Fruit fly (Drosophila melanogaster) whole organism, embryonic: Measurements from ENCODE around the gene CG3534.

Source experiments
- Aef1 ChIP-seq: fragments of 200-800 bp; sonication (Bioruptor generic); IDR thresholded peaks from 3 replicates; pipeline ENCODE4 v1.3.6; 2022; ENCODE audit warnings: missing biosample characterization, missing genetic modification characterization
- Atf6 ChIP-seq: fragments of 200-800 bp; sonication (Bioruptor generic); IDR thresholded peaks from 2 replicates; pipeline ENCODE4 v1.3.6; 2022; ENCODE audit warnings: missing biosample characterization, missing genetic modification characterization
- CG10274 ChIP-seq: fragments of 200-800 bp; sonication (Bioruptor generic); optimal IDR thresholded peaks from 3 replicates; lab custom pipeline; 2017; ENCODE audit warnings: missing biosample characterization, mild to moderate bottlenecking, missing genetic modification characterization
- CG10543 ChIP-seq: fragments of 200-800 bp; sonication (Bioruptor generic); optimal IDR thresholded peaks from 3 replicates; lab custom pipeline; 2017; ENCODE audit warnings: missing biosample characterization, mild to moderate bottlenecking, missing genetic modification characterization, moderate library complexity
- CG10959 ChIP-seq: fragments of 200-800 bp; sonication (Bioruptor generic); IDR thresholded peaks from 2 replicates; pipeline ENCODE4 v1.3.6; 2022; ENCODE audit warnings: missing biosample characterization, missing genetic modification characterization
- CG13624 ChIP-seq: fragments of 200-800 bp; sonication (Bioruptor generic); optimal IDR thresholded peaks from 2 replicates; lab custom pipeline; 2016; ENCODE audit warnings: missing biosample characterization, missing genetic modification characterization
- CG16815 ChIP-seq: fragments of 200-800 bp; sonication (Bioruptor generic); optimal IDR thresholded peaks from 3 replicates; lab custom pipeline; 2017; ENCODE audit warnings: missing biosample characterization, mild to moderate bottlenecking, missing genetic modification characterization
- CG16863 ChIP-seq: fragments of 200-800 bp; sonication (Bioruptor generic); optimal IDR thresholded peaks from 3 replicates; lab custom pipeline; 2016; ENCODE audit warnings: missing biosample characterization, missing genetic modification characterization
- CG18599 ChIP-seq: fragments of 200-800 bp; sonication (Bioruptor generic); optimal IDR thresholded peaks from 3 replicates; lab custom pipeline; 2017; ENCODE audit warnings: missing biosample characterization, missing genetic modification characterization, mild to moderate bottlenecking, moderate library complexity, missing genetic modification reagents
- CG2129 ChIP-seq: fragments of 200-800 bp; sonication (Bioruptor generic); IDR thresholded peaks from 2 replicates; pipeline ENCODE4 v1.3.6; 2022; ENCODE audit warnings: missing biosample characterization, missing genetic modification characterization; ENCODE audit not compliant: partially characterized antibody
- CG31441 ChIP-seq: fragments of 200-800 bp; sonication (Bioruptor generic); IDR thresholded peaks from 2 replicates; pipeline ENCODE4 v1.3.6; 2022; ENCODE audit warnings: missing biosample characterization, missing genetic modification characterization
- CG32532 ChIP-seq: fragments of 200-800 bp; sonication (Bioruptor generic); IDR thresholded peaks from 2 replicates; pipeline ENCODE4 v1.3.6; 2022; ENCODE audit warnings: missing biosample characterization, missing genetic modification characterization
- CG3726 ChIP-seq: fragments of 200-800 bp; sonication (Bioruptor generic); IDR thresholded peaks from 3 replicates; pipeline ENCODE4, ENCODE4 v1.3.6; 2022; ENCODE audit warnings: missing biosample characterization, missing genetic modification characterization
- CG4617 ChIP-seq: fragments of 200-800 bp; sonication (Bioruptor generic); optimal IDR thresholded peaks from 3 replicates; lab custom pipeline; 2016; ENCODE audit warnings: missing biosample characterization, missing genetic modification characterization, borderline replicate concordance
- CG6689 ChIP-seq: fragments of 200-800 bp; sonication (Bioruptor generic); IDR thresholded peaks from 2 replicates; pipeline ENCODE4 v1.3.6; 2022; ENCODE audit warnings: missing biosample characterization, missing genetic modification characterization
- CG7357 ChIP-seq: fragments of 200-800 bp; sonication (Bioruptor generic); IDR thresholded peaks from 3 replicates; pipeline ENCODE4 v1.3.6; 2022; ENCODE audit warnings: missing biosample characterization, missing genetic modification characterization
- CG7839 ChIP-seq: fragments of 200-800 bp; sonication (Bioruptor generic); optimal IDR thresholded peaks from 3 replicates; lab custom pipeline; 2018; ENCODE audit warnings: missing biosample characterization, mild to moderate bottlenecking, missing genetic modification characterization, moderate library complexity
- CG8290 ChIP-seq, 3 experiments: fragments of 200-800 bp; sonication (Bioruptor generic); optimal IDR thresholded peaks; 2 replicates each; lab custom pipeline; 2016 to 2019; ENCODE audit warnings: missing biosample characterization in 3 of 3, missing genetic modification characterization in 3 of 3, mild to moderate bottlenecking in 2 of 3, moderate library complexity in 1 of 3
- CG9727 ChIP-seq: fragments of 200-800 bp; sonication (Bioruptor generic); optimal IDR thresholded peaks from 3 replicates; lab custom pipeline; 2017; ENCODE audit warnings: missing biosample characterization, mild to moderate bottlenecking, missing genetic modification characterization
- CHES-1-like ChIP-seq: fragments of 200-800 bp; sonication (Bioruptor generic); optimal IDR thresholded peaks from 2 replicates; lab custom pipeline; 2016; ENCODE audit warnings: missing biosample characterization, missing genetic modification characterization
- D ChIP-seq, 2 experiments: fragments of 200-800 bp in 1 of 2; fragments of >200 bp in 1 of 2; sonication (Bioruptor generic) in 1 of 2; optimal IDR thresholded peaks; 2 replicates in 1 of 2; 3 replicates in 1 of 2; lab custom pipeline; 2017; ENCODE audit warnings: mild to moderate bottlenecking in 1 of 2, missing biosample characterization in 1 of 2, missing genetic modification characterization in 1 of 2, missing genetic modification reagents in 1 of 2
- D19B ChIP-seq: fragments of 200-800 bp; sonication (Bioruptor generic); optimal IDR thresholded peaks from 2 replicates; lab custom pipeline; 2017; ENCODE audit warnings: missing biosample characterization, mild to moderate bottlenecking, missing genetic modification characterization
- Dll ChIP-seq: fragments of 200-800 bp; sonication (Bioruptor generic); IDR thresholded peaks from 4 replicates; pipeline ENCODE4 v1.3.6; 2022; ENCODE audit warnings: missing biosample characterization, missing genetic modification characterization; ENCODE audit not compliant: partially characterized antibody
- Hr39 ChIP-seq: fragments of >200 bp; optimal IDR thresholded peaks from 2 replicates; lab custom pipeline; 2017
- Meics ChIP-seq: fragments of 200-800 bp; sonication (Bioruptor generic); optimal IDR thresholded peaks from 2 replicates; lab custom pipeline; 2017; ENCODE audit warnings: missing biosample characterization, mild to moderate bottlenecking, missing genetic modification characterization
- NC2α ChIP-seq: fragments of 200-800 bp; sonication (Bioruptor generic); optimal IDR thresholded peaks from 2 replicates; lab custom pipeline; 2016; ENCODE audit warnings: missing biosample characterization, missing genetic modification characterization
- Oaz ChIP-seq: fragments of 200-800 bp; sonication (Bioruptor generic); IDR thresholded peaks from 2 replicates; pipeline ENCODE4 v1.3.6; 2022; ENCODE audit warnings: missing biosample characterization, missing genetic modification characterization
- Ravus ChIP-seq: fragments of 200-800 bp; sonication (Bioruptor generic); IDR thresholded peaks from 2 replicates; pipeline ENCODE4 v1.3.6; 2022; ENCODE audit warnings: missing biosample characterization, missing genetic modification characterization
- al ChIP-seq: fragments of 200-800 bp; sonication (Bioruptor generic); IDR thresholded peaks from 2 replicates; pipeline ENCODE4 v1.3.6; 2022; ENCODE audit warnings: missing biosample characterization, missing genetic modification characterization
- bab2 ChIP-seq: fragments of 200-800 bp; sonication (Bioruptor generic); optimal IDR thresholded peaks from 2 replicates; lab custom pipeline; 2016; ENCODE audit warnings: missing biosample characterization, missing genetic modification characterization
- bbx ChIP-seq: fragments of 200-800 bp; sonication (Bioruptor generic); IDR thresholded peaks from 2 replicates; pipeline ENCODE4 v1.3.6; 2022; ENCODE audit warnings: missing biosample characterization, missing genetic modification characterization; ENCODE audit not compliant: partially characterized antibody
- bsh ChIP-seq, 2 experiments: fragments of 200-800 bp; sonication (Bioruptor generic); optimal IDR thresholded peaks; 2 replicates each; lab custom pipeline; 2017 to 2018; ENCODE audit warnings: mild to moderate bottlenecking in 2 of 2, missing biosample characterization in 2 of 2, missing genetic modification characterization in 2 of 2, moderate library complexity in 1 of 2
- cato ChIP-seq: fragments of 200-800 bp; sonication (Bioruptor generic); optimal IDR thresholded peaks from 2 replicates; lab custom pipeline; 2016; ENCODE audit warnings: missing biosample characterization, missing genetic modification characterization, borderline replicate concordance
- dati ChIP-seq: fragments of 200-800 bp; sonication (Bioruptor generic); IDR thresholded peaks from 2 replicates; pipeline ENCODE4 v1.3.6; 2022; ENCODE audit warnings: missing biosample characterization, missing genetic modification characterization
- grau ChIP-seq: fragments of 200-800 bp; optimal IDR thresholded peaks from 3 replicates; lab custom pipeline; 2019; ENCODE audit warnings: missing biosample characterization, mild to moderate bottlenecking, missing genetic modification characterization, moderate library complexity
- gt ChIP-seq: fragments of 200-800 bp; sonication (Bioruptor generic); IDR thresholded peaks from 2 replicates; pipeline ENCODE4 v1.3.6; 2022; ENCODE audit warnings: missing biosample characterization, missing genetic modification characterization
- kni ChIP-seq: fragments of 200-800 bp; sonication (Bioruptor generic); optimal IDR thresholded peaks from 3 replicates; lab custom pipeline; 2017; ENCODE audit warnings: mild to moderate bottlenecking, missing biosample characterization, missing genetic modification reagents, missing genetic modification characterization
- knrl ChIP-seq: fragments of 200-800 bp; sonication (Bioruptor generic); IDR thresholded peaks from 3 replicates; pipeline ENCODE4 v1.3.6; 2022; ENCODE audit warnings: missing biosample characterization, missing genetic modification characterization; ENCODE audit not compliant: partially characterized antibody
- oc ChIP-seq: fragments of 200-800 bp; sonication (Bioruptor generic); optimal IDR thresholded peaks from 2 replicates; lab custom pipeline; 2018; ENCODE audit warnings: missing biosample characterization, mild to moderate bottlenecking, missing genetic modification characterization, moderate library complexity
- run ChIP-seq: fragments of 200-800 bp; sonication (Bioruptor generic); optimal IDR thresholded peaks from 3 replicates; lab custom pipeline; 2018; ENCODE audit warnings: missing biosample characterization, mild to moderate bottlenecking, missing genetic modification characterization
- sna ChIP-seq: fragments of 200-800 bp; sonication (Bioruptor generic); IDR thresholded peaks from 2 replicates; pipeline ENCODE4 v1.3.6; 2022; ENCODE audit warnings: missing biosample characterization, missing genetic modification characterization; ENCODE audit not compliant: partially characterized antibody
- tap ChIP-seq: fragments of 200-800 bp; optimal IDR thresholded peaks from 3 replicates; lab custom pipeline; 2019; ENCODE audit warnings: missing biosample characterization, mild to moderate bottlenecking, missing genetic modification characterization, moderate library complexity
- tna ChIP-seq: fragments of 200-800 bp; sonication (Bioruptor generic); IDR thresholded peaks from 2 replicates; pipeline ENCODE4 v1.3.6; 2022; ENCODE audit warnings: missing biosample characterization, missing genetic modification characterization; ENCODE audit not compliant: partially characterized antibody
- tx ChIP-seq: fragments of 200-800 bp; sonication (Bioruptor generic); optimal IDR thresholded peaks from 2 replicates; lab custom pipeline; 2016; ENCODE audit warnings: missing biosample characterization, missing genetic modification characterization
- unc-4 ChIP-seq: fragments of 200-800 bp; sonication (Bioruptor generic); IDR thresholded peaks from 2 replicates; pipeline ENCODE4 v1.3.6; 2022; ENCODE audit warnings: missing biosample characterization, missing genetic modification characterization; ENCODE audit not compliant: partially characterized antibody
- usp ChIP-seq: fragments of >200 bp; optimal IDR thresholded peaks from 2 replicates; lab custom pipeline; 2017; ENCODE audit warnings: missing biosample characterization, missing genetic modification characterization
- vfl ChIP-seq: fragments of 200-800 bp; sonication (Bioruptor generic); optimal IDR thresholded peaks from 2 replicates; lab custom pipeline; 2016; ENCODE audit warnings: missing biosample characterization, missing genetic modification characterization
- yki ChIP-seq: fragments of >200 bp; optimal IDR thresholded peaks from 3 replicates; lab custom pipeline; 2018

Gene CG3534

dm6 chr3R:17002218-17003110, 6.2 kb downstream of the CG3534 start, which contains the start of the genes Sf3a1 and Irc (continued):
- no peak for TF ChIP-seq cato (GFP tag; lab: Kevin White, UChicago)
- TF ChIP-seq kni (GFP tag; lab: Kevin White, UChicago): no peak
- no peak for TF ChIP-seq gt
- no peak for TF ChIP-seq D (optimal IDR thresholded peaks at IDR 0.05; lab: Kevin White, UChicago)
- TF ChIP-seq D (GFP tag; optimal IDR thresholded peaks at IDR 0.05; lab: Kevin White, UChicago): no peak
- no peak for TF ChIP-seq Atf6
- TF ChIP-seq CG18599 (GFP tag; lab: Kevin White, UChicago): no peak
- peak; percentile 70 for TF ChIP-seq oc (tag; lab: Kevin White, UChicago)
- no peak for TF ChIP-seq CG8290 (GFP tag; optimal IDR thresholded peaks at IDR 0.05; lab: Kevin White, UChicago)
- TF ChIP-seq CG8290 (tag; optimal IDR thresholded peaks at IDR 0.05; lab: Kevin White, UChicago): peak in 1 of 2 experiments; percentile 76
- TF ChIP-seq Ravus (GFP tag; lab: Robert Waterston, UW): no peak
- peak; percentile 62 for TF ChIP-seq vfl
- TF ChIP-seq CG3726: no peak
- no peak for TF ChIP-seq CG10274 (GFP tag; lab: Kevin White, UChicago)
- peak; percentile 89 for TF ChIP-seq sna (GFP tag; lab: Robert Waterston, UW)
- TF ChIP-seq Oaz (GFP tag; lab: Robert Waterston, UW): no peak
- TF ChIP-seq knrl (GFP tag; lab: Robert Waterston, UW): peak; percentile 95
- no peak for TF ChIP-seq CG7839
- TF ChIP-seq dati (GFP tag; lab: Robert Waterston, UW): no peak
- no peak for TF ChIP-seq Hr39 (lab: Kevin White, UChicago)
- TF ChIP-seq tx (GFP tag; lab: Kevin White, UChicago): peak; percentile 18
- TF ChIP-seq bsh (GFP tag; optimal IDR thresholded peaks at IDR 0.05; lab: Kevin White, UChicago): no peak
- TF ChIP-seq CG4617 (GFP tag; lab: Kevin White, UChicago): peak; percentile 90
- TF ChIP-seq al: no peak
- TF ChIP-seq CG32532: peak; percentile 46
- TF ChIP-seq CG9727 (GFP tag; lab: Kevin White, UChicago): no peak
- peak; percentile 13 for TF ChIP-seq bab2 (GFP tag; lab: Kevin White, UChicago)
- no peak for TF ChIP-seq CG6689 (GFP tag; lab: Robert Waterston, UW)
- TF ChIP-seq D19B (GFP tag; lab: Kevin White, UChicago): no peak
- peak; percentile 97 for TF ChIP-seq bbx (GFP tag; lab: Robert Waterston, UW)
- TF ChIP-seq CG16815 (GFP tag; lab: Kevin White, UChicago): no peak
- peak; percentile 41 for TF ChIP-seq CG13624
- TF ChIP-seq NC2α: no peak
- no peak for TF ChIP-seq usp
- no peak for TF ChIP-seq Meics (GFP tag; lab: Kevin White, UChicago)
- peak; percentile 30 for TF ChIP-seq grau (tag; lab: Kevin White, UChicago)
- no peak for TF ChIP-seq tap (tag; lab: Kevin White, UChicago)
- TF ChIP-seq run (tag; lab: Kevin White, UChicago): no peak
- no peak for TF ChIP-seq Aef1
- TF ChIP-seq CG10543 (GFP tag; lab: Kevin White, UChicago): peak; percentile 78
- no peak for TF ChIP-seq CG16863 (GFP tag; lab: Kevin White, UChicago)
- peak; percentile 96 for TF ChIP-seq Dll (GFP tag; lab: Robert Waterston, UW)
- peak; percentile 94 for TF ChIP-seq tna (GFP tag; lab: Robert Waterston, UW)
- no peak for TF ChIP-seq yki (lab: Kevin White, UChicago)
- TF ChIP-seq CG31441: no peak
- no peak for TF ChIP-seq CG10959 (GFP tag; lab: Robert Waterston, UW)
- TF ChIP-seq CG2129: peak; percentile 86
- peak; percentile 36 for TF ChIP-seq CHES-1-like (GFP tag; lab: Kevin White, UChicago)
- no peak for TF ChIP-seq CG7357 (GFP tag; lab: Robert Waterston, UW)
- peak; percentile 96 for TF ChIP-seq unc-4 (GFP tag; lab: Robert Waterston, UW)
